Worm (Caenorhabditis elegans) whole organism, early embryonic: ENCODE measurements around the gene pacl-1.

ENCODE experiments used
- B0310.2 ChIP-seq: sonication (generic microtip); optimal IDR thresholded peaks from 2 replicates; lab custom pipeline; 2016; ENCODE audit warnings: mild to moderate bottlenecking, missing genetic modification characterization, missing compliant biosample characterization
- F13C5.2 ChIP-seq: sonication (generic microtip); optimal IDR thresholded peaks from 2 replicates; lab custom pipeline; 2017; ENCODE audit warnings: mild to moderate bottlenecking, missing genetic modification characterization, inconsistent platforms, missing compliant biosample characterization
- aly-1 ChIP-seq: sonication (generic microtip); optimal IDR thresholded peaks from 2 replicates; lab custom pipeline; 2016; ENCODE audit warnings: missing genetic modification characterization, missing compliant biosample characterization
- ama-1 ChIP-seq: fragments of 150-350 bp; optimal IDR thresholded peaks from 2 replicates; lab custom pipeline; 2014
- ceh-13 ChIP-seq: fragments of 200-800 bp; sonication (Bioruptor generic); optimal IDR thresholded peaks from 2 replicates; lab custom pipeline; 2018; ENCODE audit warnings: mild to moderate bottlenecking, missing genetic modification characterization, missing compliant biosample characterization
- ceh-36 ChIP-seq: sonication (generic microtip); optimal IDR thresholded peaks from 2 replicates; lab custom pipeline; 2016; ENCODE audit warnings: missing genetic modification characterization, inconsistent platforms, missing compliant biosample characterization
- ets-7 ChIP-seq: sonication (generic microtip); optimal IDR thresholded peaks from 2 replicates; lab custom pipeline; 2016; ENCODE audit warnings: missing genotype, missing genetic modification characterization, missing compliant biosample characterization
- flt-1 ChIP-seq: fragments of 200-800 bp; sonication (Bioruptor generic); IDR thresholded peaks from 2 replicates; pipeline ENCODE4 v1.3.6; 2022; ENCODE audit warnings: missing genetic modification characterization, missing compliant biosample characterization
- hmbx-1 ChIP-seq: sonication (generic microtip); optimal IDR thresholded peaks from 2 replicates; lab custom pipeline; 2016; ENCODE audit warnings: mild to moderate bottlenecking, missing genetic modification characterization, missing compliant biosample characterization
- hnd-1 ChIP-seq: sonication (generic microtip); optimal IDR thresholded peaks from 2 replicates; lab custom pipeline; 2016; ENCODE audit warnings: missing genetic modification characterization, missing compliant biosample characterization
- pes-1 ChIP-seq: fragments of 200-800 bp; sonication (Bioruptor generic); IDR thresholded peaks from 2 replicates; pipeline ENCODE4 v1.3.6; 2022; ENCODE audit warnings: missing genetic modification reagents, missing genetic modification characterization, missing compliant biosample characterization
- sea-1 ChIP-seq: fragments of 200-800 bp; sonication (Bioruptor generic); conservative IDR thresholded peaks from 2 replicates; pipeline ENCODE4 v1.3.6; 2022; ENCODE audit warnings: missing genetic modification characterization, missing compliant biosample characterization
- tbx-11 ChIP-seq: fragments of 200-800 bp; sonication (Bioruptor generic); IDR thresholded peaks from 2 replicates; pipeline ENCODE4 v1.3.6; 2022; ENCODE audit warnings: missing genetic modification characterization, missing compliant biosample characterization
- tbx-37 ChIP-seq: fragments of 200-800 bp; sonication (Bioruptor generic); conservative IDR thresholded peaks from 2 replicates; pipeline ENCODE4 v1.3.6; 2022; ENCODE audit warnings: missing genetic modification reagents, missing genetic modification characterization, missing compliant biosample characterization

DNA sequence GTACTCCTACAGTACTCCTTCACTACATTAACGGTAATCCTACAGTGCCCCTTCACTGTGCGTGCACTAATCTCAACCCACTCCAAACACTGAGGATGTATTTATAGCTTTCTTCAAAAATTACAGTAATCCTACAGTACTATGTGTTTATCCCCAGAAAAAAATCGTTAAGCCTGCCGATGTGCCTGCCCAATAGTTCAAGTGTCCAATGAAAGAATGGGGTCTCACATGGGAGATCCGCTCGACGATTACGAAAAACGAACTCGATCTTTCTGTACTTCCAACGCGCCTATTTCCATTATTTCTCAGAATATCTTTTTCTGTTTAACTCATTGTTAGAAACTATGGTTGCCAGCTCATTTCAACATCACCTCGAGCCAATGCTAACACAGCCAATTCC, 17.1 kb downstream of the pacl-1 start, which contains the start of gene nhr-218:
- no peak for TF ChIP-seq ama-1
- TF ChIP-seq B0310.2, result no peak
- TF ChIP-seq aly-1 (tag; lab: Kevin White, UChicago), result no peak
- TF ChIP-seq ceh-36 (tag; lab: Kevin White, UChicago), result no peak
- TF ChIP-seq flt-1 (GFP tag; lab: Robert Waterston, UW), result no peak
- no peak for TF ChIP-seq F13C5.2 (tag; lab: Kevin White, UChicago)
- no peak for TF ChIP-seq ceh-13
- TF ChIP-seq pes-1 (GFP tag; lab: Robert Waterston, UW), result no peak
- TF ChIP-seq hmbx-1 (tag; lab: Kevin White, UChicago), result no peak
- no peak for TF ChIP-seq tbx-11 (GFP tag; lab: Robert Waterston, UW)
- no peak for TF ChIP-seq hnd-1 (tag; lab: Kevin White, UChicago)
- TF ChIP-seq tbx-37 (GFP tag; lab: Robert Waterston, UW), result no peak
- TF ChIP-seq sea-1 (GFP tag; lab: Robert Waterston, UW), result no peak
- no peak for TF ChIP-seq ets-7
